Fruit fly (Drosophila melanogaster) whole organism, embryonic: Measurements from ENCODE around the gene Adgf-D.

Experiments
- CG5953 ChIP-seq: fragments of 200-800 bp; sonication (Bioruptor generic); IDR thresholded peaks from 2 replicates; pipeline ENCODE4 v1.3.6; 2022; ENCODE audit warnings: missing biosample characterization, missing genetic modification characterization
- CG8478 ChIP-seq: fragments of >200 bp; optimal IDR thresholded peaks from 2 replicates; lab custom pipeline; 2018
- CG9817 ChIP-seq: fragments of 200-800 bp; sonication (Bioruptor generic); optimal IDR thresholded peaks from 2 replicates; lab custom pipeline; 2018; ENCODE audit warnings: missing biosample characterization, mild to moderate bottlenecking, missing genetic modification characterization, moderate library complexity
- Hr39 ChIP-seq: fragments of >200 bp; optimal IDR thresholded peaks from 2 replicates; lab custom pipeline; 2017
- sna ChIP-seq: fragments of 200-800 bp; sonication (Bioruptor generic); IDR thresholded peaks from 2 replicates; pipeline ENCODE4 v1.3.6; 2022; ENCODE audit warnings: missing biosample characterization, missing genetic modification characterization; ENCODE audit not compliant: partially characterized antibody
- unc-4 ChIP-seq: fragments of 200-800 bp; sonication (Bioruptor generic); IDR thresholded peaks from 2 replicates; pipeline ENCODE4 v1.3.6; 2022; ENCODE audit warnings: missing biosample characterization, missing genetic modification characterization; ENCODE audit not compliant: partially characterized antibody

dm6 chr3R:13672898-13673297, 32.3 kb downstream of the Adgf-D start:
- TF ChIP-seq CG9817 (tag; lab: Kevin White, UChicago) (no peak), CG8478 (lab: Kevin White, UChicago) (no peak), CG5953 (GFP tag; lab: Robert Waterston, UW) (no peak), sna (no peak), unc-4 (no peak), Hr39 (lab: Kevin White, UChicago) (no peak)
